Worm (Caenorhabditis elegans) whole organism, L4/young adult: ENCODE data around the gene Y37D8A.2.

ENCODE experiments used
- W03F9.2 ChIP-seq: fragments of 150-350 bp; optimal IDR thresholded peaks from 2 replicates; lab custom pipeline; 2014; ENCODE audit warnings: missing biosample characterization, missing genetic modification characterization
- him-1 ChIP-seq: sonication (generic microtip); optimal IDR thresholded peaks from 2 replicates; lab custom pipeline; 2016; ENCODE audit warnings: missing genotype, missing genetic modification reagents, missing genetic modification characterization, missing compliant biosample characterization

DNA sequence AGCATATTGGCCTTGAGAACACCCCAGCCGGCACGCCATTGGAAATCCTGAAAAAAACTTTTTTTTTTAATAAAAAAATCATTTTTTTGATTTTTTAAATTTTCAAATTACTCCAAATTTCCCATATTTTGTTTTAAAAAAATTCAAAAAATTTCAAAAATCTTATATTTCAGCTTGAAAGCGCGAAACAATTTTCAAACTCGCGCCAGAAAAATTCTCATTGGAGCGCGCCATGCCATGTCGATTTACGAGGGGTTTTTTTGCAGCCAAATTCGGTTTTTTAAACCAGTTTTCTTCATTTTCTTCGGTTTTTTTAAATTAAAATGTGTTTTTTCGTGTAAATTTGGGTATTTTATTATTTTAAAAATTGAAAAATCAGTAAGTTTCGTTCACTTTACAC, 845 bp upstream of the Y37D8A.2 start:
- no peak for TF ChIP-seq him-1 (tag; lab: Kevin White, UChicago)
- TF ChIP-seq W03F9.2 = no peak
